Worm (Caenorhabditis elegans) whole organism, L3 larva: ENCODE results near the gene F35C11.6.

Experiments
- R02D3.7 ChIP-seq: fragments of 150-350 bp; optimal IDR thresholded peaks from 2 replicates; lab custom pipeline; 2014; ENCODE audit warnings: missing biosample characterization, missing genetic modification characterization
- ceh-16 ChIP-seq: sonication (generic microtip); optimal IDR thresholded peaks from 2 replicates; lab custom pipeline; 2017; ENCODE audit warnings: missing biosample characterization, missing genetic modification characterization
- ceh-28 ChIP-seq: fragments of 150-350 bp; optimal IDR thresholded peaks from 2 replicates; lab custom pipeline; 2014; ENCODE audit warnings: missing biosample characterization, missing genetic modification reagents, missing genetic modification characterization
- daf-12 ChIP-seq: fragments of 150-350 bp; optimal IDR thresholded peaks from 2 replicates; lab custom pipeline; 2014; ENCODE audit warnings: missing biosample characterization, missing genetic modification reagents, missing genetic modification characterization
- egl-5 ChIP-seq: fragments of 150-350 bp; optimal IDR thresholded peaks from 2 replicates; lab custom pipeline; 2017; ENCODE audit warnings: missing biosample characterization, missing genetic modification reagents, missing genetic modification characterization, inconsistent platforms
- elt-3 ChIP-seq, 3 experiments: fragments of 150-350 bp in 1 of 3; sonication (generic microtip) in 2 of 3; optimal IDR thresholded peaks; 2 replicates in 2 of 3; 4 replicates in 1 of 3; lab custom pipeline; 2014 to 2017; ENCODE audit warnings: missing biosample characterization in 3 of 3, missing genetic modification characterization in 3 of 3
- fkh-2 ChIP-seq: fragments of 150-350 bp; optimal IDR thresholded peaks from 2 replicates; lab custom pipeline; 2014; ENCODE audit warnings: missing biosample characterization, missing genetic modification reagents, missing genetic modification characterization
- fos-1 ChIP-seq: fragments of 150-350 bp; optimal IDR thresholded peaks from 2 replicates; lab custom pipeline; 2014; ENCODE audit warnings: missing biosample characterization, missing genetic modification characterization
- mml-1 ChIP-seq: fragments of 150-350 bp; sonication (generic microtip); optimal IDR thresholded peaks from 3 replicates; lab custom pipeline; 2014; ENCODE audit warnings: missing biosample characterization, missing genetic modification characterization
- nhr-67 ChIP-seq: fragments of 150-350 bp; optimal IDR thresholded peaks from 2 replicates; lab custom pipeline; 2014; ENCODE audit warnings: missing biosample characterization, missing genetic modification characterization
- pha-4 ChIP-seq: fragments of 150-350 bp; optimal IDR thresholded peaks from 2 replicates; lab custom pipeline; 2014; ENCODE audit warnings: missing biosample characterization, missing genetic modification reagents, missing genetic modification characterization
- pqm-1 ChIP-seq: fragments of 150-350 bp; optimal IDR thresholded peaks from 2 replicates; lab custom pipeline; 2017; ENCODE audit warnings: missing biosample characterization, missing genetic modification characterization, inconsistent platforms
- sea-2 ChIP-seq: fragments of 150-350 bp; sonication (generic microtip); optimal IDR thresholded peaks from 4 replicates; lab custom pipeline; 2014; ENCODE audit warnings: missing biosample characterization, missing genetic modification reagents, missing genetic modification characterization
- snpc-4 ChIP-seq: fragments of 150-350 bp; optimal IDR thresholded peaks from 2 replicates; lab custom pipeline; 2014; ENCODE audit warnings: missing biosample characterization, missing genetic modification characterization
- zag-1 ChIP-seq: fragments of 150-350 bp; optimal IDR thresholded peaks from 2 replicates; lab custom pipeline; 2014; ENCODE audit warnings: missing biosample characterization, missing genetic modification characterization
- ztf-11 ChIP-seq: fragments of 150-350 bp; optimal IDR thresholded peaks from 2 replicates; lab custom pipeline; 2014; ENCODE audit warnings: missing biosample characterization, missing genetic modification characterization

Gene F35C11.6

ce11 chrII:8216433-8216832 lies 42.5 kb downstream of the F35C11.6 start, which contains the start of gene M110.3 (continued):
- TF ChIP-seq pha-4 (tag; lab: Kevin White, UChicago), result peak; percentile 80
- no peak for TF ChIP-seq pqm-1 (tag; lab: Kevin White, UChicago)
- TF ChIP-seq ztf-11 (tag; lab: Kevin White, UChicago), result no peak
- no peak for TF ChIP-seq daf-12 (tag; lab: Kevin White, UChicago)
- no peak for TF ChIP-seq mml-1
- no peak for TF ChIP-seq nhr-67
- peak; percentile 50 for TF ChIP-seq snpc-4

DNA sequence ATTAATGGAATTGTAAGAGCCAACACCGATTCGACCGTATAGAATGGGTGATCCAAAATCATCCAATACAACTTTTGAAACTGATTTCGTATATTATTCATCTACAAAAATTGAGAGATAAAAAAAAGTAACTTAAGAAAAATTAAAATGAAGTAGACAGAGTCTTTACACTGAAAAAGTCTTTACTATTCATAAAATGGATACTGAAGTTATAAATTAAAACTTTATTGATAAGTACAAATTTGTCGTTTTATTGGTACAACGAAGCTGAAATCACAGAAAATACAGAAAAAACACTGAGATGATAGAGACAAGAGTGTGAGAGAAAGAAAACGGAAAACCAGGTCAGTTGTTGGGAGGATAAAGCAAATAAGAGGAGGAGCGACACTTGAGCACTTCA lies 44.6 kb downstream of the F35C11.6 start, which contains the start of gene M110.10:
Gene M110.10, minus strand, starts transcription at position 101 of the 400 bp plus-strand sequence.
- TF ChIP-seq pha-4 (tag; lab: Kevin White, UChicago), result peak; percentile 7
- no peak for TF ChIP-seq egl-5
- TF ChIP-seq ztf-11 (tag; lab: Kevin White, UChicago), result no peak
- TF ChIP-seq fos-1 (tag; lab: Kevin White, UChicago), result no peak

- TF ChIP-seq R02D3.7 (tag; lab: Kevin White, UChicago) (no peak), pha-4 (tag; lab: Kevin White, UChicago) (no peak), sea-2 (GFP tag; lab: Kevin White, UChicago) (no peak), elt-3 (tag; optimal IDR thresholded peaks at IDR 0.05; lab: Kevin White, UChicago) (no peak), nhr-67 (no peak), zag-1 (tag; lab: Kevin White, UChicago) (no peak)
- TF ChIP-seq, all 47 proteins: peak for 0
These were observed 46.3 kb downstream of the F35C11.6 start, which contains the start of gene twk-3 for ce11 chrII:8212680-8213079. TSS of gene twk-3 (minus strand) at chrII:8212780.

- no peak for TF ChIP-seq ceh-28
- no peak for TF ChIP-seq egl-5
- no peak for TF ChIP-seq ceh-16 (tag; lab: Kevin White, UChicago)
- TF ChIP-seq fkh-2 (tag; lab: Kevin White, UChicago), result no peak
- TF ChIP-seq pqm-1 (tag; lab: Kevin White, UChicago), result no peak
These were observed 49.5 kb downstream of the F35C11.6 start, which contains the start of gene M110.8 for ce11 chrII:8209476-8209875. TSS of gene M110.8 (minus strand) at chrII:8209576.
